Worm (Caenorhabditis elegans) whole organism, early embryonic: ENCODE measurements around the gene cyp-33E1.

Experiments
- ama-1 ChIP-seq: fragments of 150-350 bp; optimal IDR thresholded peaks from 2 replicates; lab custom pipeline; 2014
- scrt-1 ChIP-seq: fragments of 200-800 bp; sonication (Bioruptor generic); IDR thresholded peaks from 2 replicates; pipeline ENCODE4 v1.3.6; 2022; ENCODE audit warnings: missing genetic modification characterization, missing compliant biosample characterization

ce11 chrIV:8615314-8615713 lies 33.1 kb downstream of the cyp-33E1 start:
- TF ChIP-seq ama-1 (lab: Kevin White, UChicago) (no peak), scrt-1 (GFP tag; lab: Robert Waterston, UW) (no peak)
